Fruit fly (Drosophila melanogaster) whole organism, embryonic: ENCODE results near the gene CG2931.
A peak's percentile ranks its signal among the peaks of the same experiment; 100 is the strongest.

ENCODE experiments used
- C15 ChIP-seq: fragments of 200-800 bp; sonication (Bioruptor generic); IDR thresholded peaks from 3 replicates; pipeline ENCODE4 v1.3.6; 2022; ENCODE audit warnings: missing biosample characterization, missing genetic modification characterization
- CG12391 ChIP-seq: fragments of 200-800 bp; sonication (Bioruptor generic); optimal IDR thresholded peaks from 3 replicates; lab custom pipeline; 2018; ENCODE audit warnings: missing biosample characterization, mild to moderate bottlenecking, missing genetic modification characterization, moderate library complexity
- CG13624 ChIP-seq: fragments of 200-800 bp; sonication (Bioruptor generic); optimal IDR thresholded peaks from 2 replicates; lab custom pipeline; 2016; ENCODE audit warnings: missing biosample characterization, missing genetic modification characterization
- CG14050 ChIP-seq: fragments of 200-800 bp; sonication (Bioruptor generic); IDR thresholded peaks from 3 replicates; pipeline ENCODE4 v1.3.6; 2022; ENCODE audit warnings: missing biosample characterization, missing genetic modification characterization
- CG15479 ChIP-seq: fragments of 200-800 bp; sonication (Bioruptor generic); optimal IDR thresholded peaks from 3 replicates; lab custom pipeline; 2019; ENCODE audit warnings: missing biosample characterization, mild to moderate bottlenecking, missing genetic modification characterization, moderate library complexity
- CG1602 ChIP-seq: fragments of 200-800 bp; sonication (Bioruptor generic); optimal IDR thresholded peaks from 3 replicates; lab custom pipeline; 2016; ENCODE audit warnings: missing biosample characterization, missing genetic modification characterization
- CG17361 ChIP-seq: fragments of 200-800 bp; sonication (Bioruptor generic); IDR thresholded peaks from 3 replicates; pipeline ENCODE4 v1.3.6; 2022; ENCODE audit warnings: missing biosample characterization, missing genetic modification characterization
- CG17568 ChIP-seq: fragments of 200-800 bp; sonication (Bioruptor generic); optimal IDR thresholded peaks from 2 replicates; lab custom pipeline; 2018; ENCODE audit warnings: missing biosample characterization, mild to moderate bottlenecking, missing genetic modification characterization, moderate library complexity
- CG17802 ChIP-seq: fragments of 200-800 bp; sonication (Bioruptor generic); optimal IDR thresholded peaks from 2 replicates; lab custom pipeline; 2018; ENCODE audit warnings: missing biosample characterization, mild to moderate bottlenecking, missing genetic modification characterization, moderate library complexity
- CG18619 ChIP-seq: fragments of 200-800 bp; sonication (Bioruptor generic); optimal IDR thresholded peaks from 3 replicates; lab custom pipeline; 2017; ENCODE audit warnings: missing biosample characterization, mild to moderate bottlenecking, missing genetic modification characterization
- CG32532 ChIP-seq: fragments of 200-800 bp; sonication (Bioruptor generic); IDR thresholded peaks from 2 replicates; pipeline ENCODE4 v1.3.6; 2022; ENCODE audit warnings: missing biosample characterization, missing genetic modification characterization
- CG34422 ChIP-seq: fragments of 200-800 bp; sonication (Bioruptor generic); IDR thresholded peaks from 3 replicates; pipeline ENCODE4 v1.3.6; 2022; ENCODE audit warnings: missing biosample characterization, missing genetic modification characterization
- CG4820 ChIP-seq: fragments of 200-800 bp; sonication (Bioruptor generic); optimal IDR thresholded peaks from 3 replicates; lab custom pipeline; 2016; ENCODE audit warnings: missing biosample characterization, missing genetic modification characterization
- CG7928 ChIP-seq: fragments of 200-800 bp; sonication (Bioruptor generic); optimal IDR thresholded peaks from 2 replicates; lab custom pipeline; 2017; ENCODE audit warnings: missing biosample characterization, mild to moderate bottlenecking, missing genetic modification characterization
- CG8478 ChIP-seq: fragments of >200 bp; optimal IDR thresholded peaks from 2 replicates; lab custom pipeline; 2018
- CG9932 ChIP-seq: fragments of 200-800 bp; sonication (Bioruptor generic); IDR thresholded peaks from 2 replicates; pipeline ENCODE4 v1.3.6; 2022; ENCODE audit warnings: missing biosample characterization, missing genetic modification characterization
- CHES-1-like ChIP-seq: fragments of 200-800 bp; sonication (Bioruptor generic); optimal IDR thresholded peaks from 2 replicates; lab custom pipeline; 2016; ENCODE audit warnings: missing biosample characterization, missing genetic modification characterization
- CoRest ChIP-seq: fragments of 200-800 bp; sonication (Bioruptor generic); optimal IDR thresholded peaks from 3 replicates; lab custom pipeline; 2018; ENCODE audit warnings: missing biosample characterization, mild to moderate bottlenecking, missing genetic modification characterization, moderate library complexity
- Dek ChIP-seq: fragments of 200-800 bp; sonication (Bioruptor generic); optimal IDR thresholded peaks from 3 replicates; lab custom pipeline; 2019; ENCODE audit warnings: missing biosample characterization, mild to moderate bottlenecking, missing genetic modification characterization, moderate library complexity
- Gug ChIP-seq: fragments of 200-800 bp; sonication (Bioruptor generic); IDR thresholded peaks from 4 replicates; pipeline ENCODE4 v1.3.6; 2022; ENCODE audit warnings: missing biosample characterization, missing genetic modification characterization
- HmgZ ChIP-seq: fragments of 200-800 bp; sonication (Bioruptor generic); optimal IDR thresholded peaks from 2 replicates; lab custom pipeline; 2018; ENCODE audit warnings: missing biosample characterization, mild to moderate bottlenecking, missing genetic modification characterization
- Hr39 ChIP-seq: fragments of >200 bp; optimal IDR thresholded peaks from 2 replicates; lab custom pipeline; 2017
- Meics ChIP-seq: fragments of 200-800 bp; sonication (Bioruptor generic); optimal IDR thresholded peaks from 2 replicates; lab custom pipeline; 2017; ENCODE audit warnings: missing biosample characterization, mild to moderate bottlenecking, missing genetic modification characterization
- Mrtf ChIP-seq: fragments of 200-800 bp; sonication (Bioruptor generic); IDR thresholded peaks from 3 replicates; pipeline ENCODE4 v1.3.6; 2022; ENCODE audit warnings: missing biosample characterization, missing genetic modification characterization
- Pdp1 ChIP-seq, 2 experiments: fragments of 200-800 bp; sonication (Bioruptor generic); optimal IDR thresholded peaks; 3 replicates each; lab custom pipeline; 2016; ENCODE audit warnings: missing biosample characterization in 2 of 2, missing genetic modification characterization in 2 of 2, mild to moderate bottlenecking in 1 of 2, moderate library complexity in 1 of 2
- Rfx ChIP-seq: fragments of 200-800 bp; sonication (Bioruptor generic); IDR thresholded peaks from 2 replicates; pipeline ENCODE4 v1.3.6; 2022; ENCODE audit warnings: missing biosample characterization, missing genetic modification characterization
- Sin3A ChIP-seq: fragments of >200 bp; optimal IDR thresholded peaks from 2 replicates; lab custom pipeline; 2018
- Six4 ChIP-seq: fragments of 200-800 bp; sonication (Bioruptor generic); optimal IDR thresholded peaks from 2 replicates; lab custom pipeline; 2016; ENCODE audit warnings: missing biosample characterization, missing genetic modification characterization
- Tbp ChIP-seq: fragments of >200 bp; optimal IDR thresholded peaks from 2 replicates; lab custom pipeline; 2018; ENCODE audit warnings: missing biosample characterization, missing genetic modification characterization
- abd-A ChIP-seq: fragments of 200-800 bp; sonication (Bioruptor generic); optimal IDR thresholded peaks from 3 replicates; lab custom pipeline; 2019; ENCODE audit warnings: missing biosample characterization, mild to moderate bottlenecking, missing genetic modification characterization, moderate library complexity
- ato ChIP-seq: fragments of 200-800 bp; sonication (Bioruptor generic); IDR thresholded peaks from 2 replicates; pipeline ENCODE4 v1.3.6; 2022; ENCODE audit warnings: missing biosample characterization, missing genetic modification characterization; ENCODE audit not compliant: partially characterized antibody
- br ChIP-seq: fragments of >200 bp; optimal IDR thresholded peaks from 2 replicates; lab custom pipeline; 2017
- bsh ChIP-seq, 2 experiments: fragments of 200-800 bp; sonication (Bioruptor generic); optimal IDR thresholded peaks; 2 replicates each; lab custom pipeline; 2017 to 2018; ENCODE audit warnings: mild to moderate bottlenecking in 2 of 2, missing biosample characterization in 2 of 2, missing genetic modification characterization in 2 of 2, moderate library complexity in 1 of 2
- cad ChIP-seq: fragments of >200 bp; optimal IDR thresholded peaks from 2 replicates; lab custom pipeline; 2017; ENCODE audit warnings: missing biosample characterization, missing genetic modification characterization
- chm ChIP-seq: fragments of 200-800 bp; sonication (Bioruptor generic); IDR thresholded peaks from 2 replicates; pipeline ENCODE4 v1.3.6; 2022; ENCODE audit warnings: missing biosample characterization, missing genetic modification characterization
- da ChIP-seq: fragments of 200-800 bp; sonication (Bioruptor generic); optimal IDR thresholded peaks from 2 replicates; lab custom pipeline; 2016; ENCODE audit warnings: missing biosample characterization, missing genetic modification characterization
- dysf ChIP-seq: fragments of 200-800 bp; sonication (Bioruptor generic); IDR thresholded peaks from 3 replicates; pipeline ENCODE4 v1.3.6; 2022; ENCODE audit warnings: missing biosample characterization, missing genetic modification characterization
- en ChIP-seq: fragments of 200-800 bp; sonication (Bioruptor generic); optimal IDR thresholded peaks from 2 replicates; lab custom pipeline; 2016; ENCODE audit warnings: missing biosample characterization, missing genetic modification characterization
- fd3F ChIP-seq: fragments of 200-800 bp; sonication (Bioruptor generic); optimal IDR thresholded peaks from 2 replicates; lab custom pipeline; 2018; ENCODE audit warnings: missing biosample characterization, mild to moderate bottlenecking, missing genetic modification characterization, moderate library complexity
- gcm ChIP-seq: fragments of 200-800 bp; sonication (Bioruptor generic); optimal IDR thresholded peaks from 2 replicates; lab custom pipeline; 2019; ENCODE audit warnings: missing biosample characterization, mild to moderate bottlenecking, missing genetic modification characterization, moderate library complexity
- gem ChIP-seq: fragments of 200-800 bp; sonication (Bioruptor generic); optimal IDR thresholded peaks from 2 replicates; lab custom pipeline; 2019; ENCODE audit warnings: missing biosample characterization, mild to moderate bottlenecking, missing genetic modification characterization, moderate library complexity
- kni ChIP-seq: fragments of 200-800 bp; sonication (Bioruptor generic); optimal IDR thresholded peaks from 3 replicates; lab custom pipeline; 2017; ENCODE audit warnings: mild to moderate bottlenecking, missing biosample characterization, missing genetic modification reagents, missing genetic modification characterization
- lov ChIP-seq, 2 experiments: fragments of 200-800 bp in 1 of 2; fragments of >200 bp in 1 of 2; sonication (Bioruptor generic) in 1 of 2; IDR thresholded peaks in 1 of 2; optimal IDR thresholded peaks in 1 of 2; 2 replicates in 1 of 2; 3 replicates in 1 of 2; pipeline versions ENCODE4 v1.3.6 to Lab custom; 2017 to 2022; ENCODE audit warnings: missing biosample characterization in 1 of 2, missing genetic modification characterization in 1 of 2
- onecut ChIP-seq: fragments of 200-800 bp; sonication (Bioruptor generic); IDR thresholded peaks from 2 replicates; pipeline ENCODE4 v1.3.6; 2022; ENCODE audit warnings: missing biosample characterization, missing genetic modification characterization
- org-1 ChIP-seq: fragments of 200-800 bp; sonication (Bioruptor generic); optimal IDR thresholded peaks from 2 replicates; lab custom pipeline; 2017; ENCODE audit warnings: missing biosample characterization, missing genetic modification characterization
- pan ChIP-seq, 4 experiments: fragments of >200 bp in 3 of 4; fragments of 200-800 bp in 1 of 4; sonication (Bioruptor generic) in 1 of 4; optimal IDR thresholded peaks in 3 of 4; IDR thresholded peaks in 1 of 4; 2 replicates each; pipeline versions ENCODE4 v1.3.6 to Lab custom; 2017 to 2022; ENCODE audit warnings: missing biosample characterization in 2 of 4, missing genetic modification characterization in 2 of 4, mixed read lengths in 1 of 4
- shn ChIP-seq: fragments of 200-800 bp; sonication (Bioruptor generic); optimal IDR thresholded peaks from 3 replicates; lab custom pipeline; 2016; ENCODE audit warnings: missing biosample characterization, missing genetic modification characterization
- sna ChIP-seq: fragments of 200-800 bp; sonication (Bioruptor generic); IDR thresholded peaks from 2 replicates; pipeline ENCODE4 v1.3.6; 2022; ENCODE audit warnings: missing biosample characterization, missing genetic modification characterization; ENCODE audit not compliant: partially characterized antibody
- sug ChIP-seq: fragments of 200-800 bp; optimal IDR thresholded peaks from 2 replicates; lab custom pipeline; 2019; ENCODE audit warnings: missing biosample characterization, mild to moderate bottlenecking, missing genetic modification characterization, moderate library complexity
- tap ChIP-seq: fragments of 200-800 bp; optimal IDR thresholded peaks from 3 replicates; lab custom pipeline; 2019; ENCODE audit warnings: missing biosample characterization, mild to moderate bottlenecking, missing genetic modification characterization, moderate library complexity
- tx ChIP-seq: fragments of 200-800 bp; sonication (Bioruptor generic); optimal IDR thresholded peaks from 2 replicates; lab custom pipeline; 2016; ENCODE audit warnings: missing biosample characterization, missing genetic modification characterization

The CG2931 gene

dm6 chr3R:5565623-5566022, 2.8 kb downstream of the CG2931 start (continued):
- TF ChIP-seq cad (GFP tag; lab: Kevin White, UChicago) (no peak), Rfx (GFP tag; lab: Robert Waterston, UW) (peak; percentile 93), Tbp (GFP tag; lab: Kevin White, UChicago) (no peak), C15 (GFP tag; lab: Robert Waterston, UW) (peak; percentile 74; the same call in 2 of the 3 replicates), shn (GFP tag; lab: Kevin White, UChicago) (peak; percentile 71), CG34422 (GFP tag; lab: Robert Waterston, UW) (peak; percentile 90), lov (optimal IDR thresholded peaks at IDR 0.05; lab: Kevin White, UChicago) (no peak), lov (GFP tag; IDR thresholded peaks at IDR 0.05; lab: Robert Waterston, UW) (peak; percentile 66; the same call in 1 of the 3 replicates), gcm (GFP tag; lab: Kevin White, UChicago) (peak; percentile 56), CG9932 (peak; percentile 75; the same call in 1 of the 2 replicates), Dek (peak; percentile 79), fd3F (peak; percentile 73), tx (peak; percentile 58), dysf (GFP tag; lab: Robert Waterston, UW) (peak; percentile 91), CoRest (peak; percentile 81), ato (no peak), br (lab: Kevin White, UChicago) (no peak), CG13624 (GFP tag; lab: Kevin White, UChicago) (peak; percentile 58), Mrtf (GFP tag; lab: Robert Waterston, UW) (peak; percentile 81), tap (tag; lab: Kevin White, UChicago) (peak; percentile 74), Six4 (GFP tag; lab: Kevin White, UChicago) (peak; percentile 50), CG15479 (GFP tag; lab: Kevin White, UChicago) (no peak), Sin3A (lab: Kevin White, UChicago) (no peak), onecut (GFP tag; lab: Robert Waterston, UW) (peak; percentile 54), CG8478 (lab: Kevin White, UChicago) (no peak), CG1602 (GFP tag; lab: Kevin White, UChicago) (peak; percentile 56), CG12391 (tag; lab: Kevin White, UChicago) (peak; percentile 82), sna (no peak), en (peak; percentile 60), Pdp1 (GFP tag; optimal IDR thresholded peaks at IDR 0.05; lab: Kevin White, UChicago) (peak; percentile 74 to 78), CG32532 (GFP tag; lab: Robert Waterston, UW) (peak; percentile 89), chm (GFP tag; lab: Robert Waterston, UW) (peak; percentile 73; the same call in 1 of the 2 replicates), kni (no peak), CG17361 (GFP tag; lab: Robert Waterston, UW) (peak; percentile 79), HmgZ (tag; lab: Kevin White, UChicago) (peak; percentile 84), gem (tag; lab: Kevin White, UChicago) (no peak), pan (optimal IDR thresholded peaks at IDR 0.05; lab: Kevin White, UChicago) (no peak), pan (GFP tag; optimal IDR thresholded peaks at IDR 0.05 in 1 of 2, IDR thresholded peaks at IDR 0.05 in 1 of 2) (peak in 1 of 2 experiments; percentile 94), org-1 (GFP tag; lab: Kevin White, UChicago) (peak; percentile 76), Meics (GFP tag; lab: Kevin White, UChicago) (peak; percentile 79), bsh (GFP tag; optimal IDR thresholded peaks at IDR 0.05; lab: Kevin White, UChicago) (peak in 1 of 2 experiments; percentile 83), CG18619 (GFP tag; lab: Kevin White, UChicago) (peak; percentile 61), sug (tag; lab: Kevin White, UChicago) (peak; percentile 95), Gug (GFP tag; lab: Robert Waterston, UW) (peak; percentile 80), da (GFP tag; lab: Kevin White, UChicago) (peak; percentile 12), CG7928 (GFP tag; lab: Kevin White, UChicago) (no peak), CHES-1-like (GFP tag; lab: Kevin White, UChicago) (peak; percentile 79), CG17568 (GFP tag; lab: Kevin White, UChicago) (no peak), abd-A (tag; lab: Kevin White, UChicago) (no peak), CG14050 (peak; percentile 80), CG17802 (tag; lab: Kevin White, UChicago) (peak; percentile 59), CG4820 (GFP tag; lab: Kevin White, UChicago) (peak; percentile 65), Hr39 (lab: Kevin White, UChicago) (no peak)
